Fruit fly (Drosophila melanogaster) whole organism, adult: ENCODE measurements around the gene Nmd3.
A peak's percentile ranks its signal among the peaks of the same experiment; 100 is the strongest.

Source experiments
- CG11617 ChIP-seq: fragments of 200-800 bp; sonication (Bioruptor generic); optimal IDR thresholded peaks from 2 replicates; lab custom pipeline; 2017; ENCODE audit warnings: mild to moderate bottlenecking, missing biosample characterization, missing genetic modification reagents, missing genetic modification characterization
- CG12768 ChIP-seq: fragments of 200-800 bp; sonication (Bioruptor generic); optimal IDR thresholded peaks from 2 replicates; lab custom pipeline; 2017; ENCODE audit warnings: missing biosample characterization, missing genetic modification characterization, mild to moderate bottlenecking, moderate library complexity, missing genetic modification reagents
- CG14711 ChIP-seq: fragments of 200-800 bp; sonication (Bioruptor generic); optimal IDR thresholded peaks from 2 replicates; lab custom pipeline; 2018; ENCODE audit warnings: missing biosample characterization, mild to moderate bottlenecking, missing genetic modification characterization, moderate library complexity
- CG1620 ChIP-seq: fragments of 200-800 bp; sonication (Bioruptor generic); optimal IDR thresholded peaks from 2 replicates; lab custom pipeline; 2016; ENCODE audit warnings: missing biosample characterization, missing genetic modification characterization
- CG33017 ChIP-seq: fragments of 200-800 bp; sonication (Bioruptor generic); optimal IDR thresholded peaks from 2 replicates; lab custom pipeline; 2018; ENCODE audit warnings: missing biosample characterization, mild to moderate bottlenecking, missing genetic modification characterization, moderate library complexity
- CG5204 ChIP-seq: fragments of 200-800 bp; sonication (Bioruptor generic); optimal IDR thresholded peaks from 2 replicates; lab custom pipeline; 2016; ENCODE audit warnings: missing biosample characterization, missing genetic modification characterization
- CG7045 ChIP-seq: fragments of 200-800 bp; sonication (Bioruptor generic); optimal IDR thresholded peaks from 2 replicates; lab custom pipeline; 2017; ENCODE audit warnings: missing biosample characterization, mild to moderate bottlenecking, missing genetic modification characterization
- CG7101 ChIP-seq: fragments of 200-800 bp; sonication (Bioruptor generic); optimal IDR thresholded peaks from 2 replicates; lab custom pipeline; 2018; ENCODE audit warnings: missing biosample characterization, mild to moderate bottlenecking, missing genetic modification characterization, moderate library complexity
- Clk ChIP-seq: fragments of 200-800 bp; sonication (Bioruptor generic); optimal IDR thresholded peaks from 2 replicates; lab custom pipeline; 2017; ENCODE audit warnings: missing biosample characterization, missing genetic modification characterization
- Crg-1 ChIP-seq: fragments of 200-800 bp; sonication (Bioruptor generic); optimal IDR thresholded peaks from 2 replicates; lab custom pipeline; 2016; ENCODE audit warnings: missing biosample characterization, missing genetic modification characterization
- Hr96 ChIP-seq: fragments of 200-800 bp; sonication (Bioruptor generic); optimal IDR thresholded peaks from 2 replicates; lab custom pipeline; 2016; ENCODE audit warnings: missing biosample characterization, missing genetic modification characterization
- Mnt ChIP-seq: fragments of 200-800 bp; sonication (Bioruptor generic); optimal IDR thresholded peaks from 2 replicates; lab custom pipeline; 2016; ENCODE audit warnings: missing biosample characterization, mild to moderate bottlenecking, missing genetic modification characterization
- bab1 ChIP-seq: fragments of 200-800 bp; sonication (Bioruptor generic); optimal IDR thresholded peaks from 3 replicates; lab custom pipeline; 2019; ENCODE audit warnings: missing biosample characterization, mild to moderate bottlenecking, missing genetic modification characterization, moderate library complexity
- cic ChIP-seq: fragments of 200-800 bp; sonication (Bioruptor generic); optimal IDR thresholded peaks from 2 replicates; lab custom pipeline; 2017; ENCODE audit warnings: missing biosample characterization, mild to moderate bottlenecking, missing genetic modification characterization, moderate library complexity
- cnc ChIP-seq, 2 experiments: fragments of >200 bp; optimal IDR thresholded peaks; 2 replicates each; lab custom pipeline; 2017
- kay ChIP-seq: fragments of 200-800 bp; sonication (Bioruptor generic); peaks from one replicate; lab custom pipeline; 2016; ENCODE audit warnings: missing biosample characterization, missing genetic modification characterization, borderline replicate concordance
- ovo ChIP-seq: fragments of 200-800 bp; sonication (Bioruptor generic); optimal IDR thresholded peaks from 2 replicates; lab custom pipeline; 2016; ENCODE audit warnings: missing biosample characterization, missing genetic modification characterization
- pad ChIP-seq: fragments of 200-800 bp; sonication (Bioruptor generic); optimal IDR thresholded peaks from 3 replicates; lab custom pipeline; 2017; ENCODE audit warnings: missing biosample characterization, missing genetic modification characterization, mild to moderate bottlenecking, moderate library complexity, missing genetic modification reagents
- tj ChIP-seq: fragments of 200-800 bp; sonication (Bioruptor generic); optimal IDR thresholded peaks from 3 replicates; lab custom pipeline; 2017; ENCODE audit warnings: missing biosample characterization, mild to moderate bottlenecking, missing genetic modification characterization, moderate library complexity
- toe ChIP-seq: fragments of 200-800 bp; sonication (Bioruptor generic); optimal IDR thresholded peaks from 2 replicates; lab custom pipeline; 2016; ENCODE audit warnings: missing biosample characterization, missing genetic modification characterization

Nmd3 gene

DNA sequence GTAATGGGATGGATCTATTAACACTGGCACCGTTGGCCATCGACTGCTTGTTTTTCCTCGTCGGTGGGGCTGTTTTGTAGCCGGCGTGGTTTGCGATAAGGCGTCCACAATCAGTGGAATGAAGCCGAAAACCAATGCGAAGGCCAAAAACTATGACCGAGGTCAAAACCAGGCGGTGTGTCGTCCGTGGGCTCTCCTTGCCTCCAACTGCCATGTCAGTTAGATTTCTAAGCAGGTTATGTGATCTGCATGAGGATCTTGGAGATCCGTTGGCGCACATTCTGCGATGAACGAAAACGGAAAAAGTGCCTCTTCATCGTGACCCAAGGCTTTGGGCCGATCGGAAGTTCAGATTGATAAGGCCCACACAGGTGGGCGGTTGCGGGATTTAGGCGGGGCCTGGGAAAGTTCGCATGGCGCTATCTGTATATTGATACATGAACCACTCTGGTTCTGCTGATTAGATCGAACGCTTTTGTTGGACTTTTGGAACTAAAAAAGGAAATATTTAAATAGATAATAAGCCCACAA is 9.1 kb downstream of the Nmd3 start, which contains the start of gene Cyp4d14:
Gene Cyp4d14, minus strand, starts transcription at position 51 of the 531 bp plus-strand sequence.
- TF ChIP-seq CG33017 (tag; lab: Kevin White, UChicago) (no peak), cnc (optimal IDR thresholded peaks at IDR 0.05; lab: Kevin White, UChicago) (peak in 1 of 2 experiments; percentile 27)

DNA sequence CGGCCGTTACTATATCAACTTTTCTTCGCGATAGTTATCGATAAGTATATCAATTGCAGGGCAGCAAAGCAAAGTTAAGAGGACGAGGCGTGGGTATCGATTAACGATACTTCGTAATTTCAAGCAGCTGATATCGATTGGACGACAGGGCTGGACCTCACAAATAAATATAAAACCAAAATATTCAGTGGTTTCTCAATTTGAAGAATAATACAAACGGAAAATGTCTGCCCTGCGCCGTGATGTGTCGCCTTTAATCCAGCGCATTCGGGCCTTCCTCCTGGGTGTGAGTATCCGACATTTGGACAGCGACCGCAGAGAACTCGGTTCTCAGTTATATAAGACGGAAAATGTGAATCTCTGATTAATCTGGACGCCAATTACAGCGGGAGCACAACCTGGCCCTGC is 12.0 kb downstream of the Nmd3 start, which contains the start of gene ND-B14.5A:
Gene ND-B14.5A, plus strand, starts transcription at position 107 of the 408 bp plus-strand sequence.
- peak; percentile 49 for TF ChIP-seq Mnt (GFP tag; lab: Kevin White, UChicago)
- no peak for TF ChIP-seq Hr96
- peak; percentile 0 for TF ChIP-seq CG14711
- no peak for TF ChIP-seq toe (GFP tag; lab: Kevin White, UChicago)
- no peak for TF ChIP-seq CG12768 (GFP tag; lab: Kevin White, UChicago)
- peak; percentile 58 for TF ChIP-seq bab1 (GFP tag; lab: Kevin White, UChicago)
- TF ChIP-seq CG7101 (tag; lab: Kevin White, UChicago): peak; percentile 13
- TF ChIP-seq CG1620 (GFP tag; lab: Kevin White, UChicago): no peak
- peak; percentile 19 for TF ChIP-seq CG11617 (GFP tag; lab: Kevin White, UChicago)
- no peak for TF ChIP-seq Clk (GFP tag; lab: Kevin White, UChicago)
- TF ChIP-seq pad (GFP tag; lab: Kevin White, UChicago): no peak

- no peak for TF ChIP-seq CG33017 (tag; lab: Kevin White, UChicago)
- no peak for TF ChIP-seq pad (GFP tag; lab: Kevin White, UChicago)
- no peak for TF ChIP-seq cnc (optimal IDR thresholded peaks at IDR 0.05; lab: Kevin White, UChicago)
- TF ChIP-seq CG12768 (GFP tag; lab: Kevin White, UChicago): no peak
- no peak for TF ChIP-seq CG11617 (GFP tag; lab: Kevin White, UChicago)
- TF ChIP-seq tj (GFP tag; lab: Kevin White, UChicago): no peak
- TF ChIP-seq Mnt (GFP tag; lab: Kevin White, UChicago): no peak
- TF ChIP-seq Crg-1 (GFP tag; lab: Kevin White, UChicago): no peak
- TF ChIP-seq Clk (GFP tag; lab: Kevin White, UChicago): no peak
- TF ChIP-seq bab1 (GFP tag; lab: Kevin White, UChicago): no peak
- TF ChIP-seq cic (GFP tag; lab: Kevin White, UChicago): no peak
- no peak for TF ChIP-seq CG1620 (GFP tag; lab: Kevin White, UChicago)
- no peak for TF ChIP-seq CG5204 (GFP tag; lab: Kevin White, UChicago)
- no peak for TF ChIP-seq CG14711
These were observed 14.0 kb downstream of the Nmd3 start for dm6 chrX:2170424-2170823.

dm6 chrX:2168485-2169199 is 15.8 kb downstream of the Nmd3 start:
- no peak for TF ChIP-seq CG14711
- peak; percentile 15 for TF ChIP-seq CG11617 (GFP tag; lab: Kevin White, UChicago)

- TF ChIP-seq CG1620 (GFP tag; lab: Kevin White, UChicago): no peak
- TF ChIP-seq ovo (GFP tag; lab: Kevin White, UChicago): no peak
- TF ChIP-seq CG12768 (GFP tag; lab: Kevin White, UChicago): no peak
- no peak for TF ChIP-seq toe (GFP tag; lab: Kevin White, UChicago)
- TF ChIP-seq kay (GFP tag; lab: Kevin White, UChicago): no peak
- TF ChIP-seq tj (GFP tag; lab: Kevin White, UChicago): no peak
- TF ChIP-seq CG7101 (tag; lab: Kevin White, UChicago): no peak
- no peak for TF ChIP-seq Hr96
- no peak for TF ChIP-seq pad (GFP tag; lab: Kevin White, UChicago)
- TF ChIP-seq Crg-1 (GFP tag; lab: Kevin White, UChicago): no peak
- no peak for TF ChIP-seq cic (GFP tag; lab: Kevin White, UChicago)
- TF ChIP-seq CG11617 (GFP tag; lab: Kevin White, UChicago): no peak
- no peak for TF ChIP-seq Mnt (GFP tag; lab: Kevin White, UChicago)
- TF ChIP-seq bab1 (GFP tag; lab: Kevin White, UChicago): no peak
These were observed 18.3 kb downstream of the Nmd3 start for dm6 chrX:2166129-2166528.

DNA sequence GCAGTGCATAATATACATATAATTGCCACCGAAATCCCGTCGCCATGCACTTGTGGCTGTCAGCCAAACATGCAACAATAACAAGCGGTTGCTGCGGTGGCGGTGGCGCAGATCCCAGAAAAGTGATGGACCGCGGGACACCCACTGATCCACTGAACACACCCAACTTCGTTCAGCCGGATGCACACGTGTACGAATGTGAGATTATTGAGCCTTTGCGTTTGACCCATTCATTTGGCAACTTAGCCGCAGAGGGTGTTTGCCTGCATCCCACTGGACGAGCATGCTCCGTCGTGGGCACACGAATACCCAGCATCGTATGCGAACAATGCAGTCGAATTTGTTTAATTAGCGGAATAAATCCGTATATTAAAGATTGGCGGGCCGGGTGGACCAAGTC is 19.1 kb downstream of the Nmd3 start:
- no peak for TF ChIP-seq toe (GFP tag; lab: Kevin White, UChicago)
- no peak for TF ChIP-seq tj (GFP tag; lab: Kevin White, UChicago)
- TF ChIP-seq CG5204 (GFP tag; lab: Kevin White, UChicago): no peak
- TF ChIP-seq CG11617 (GFP tag; lab: Kevin White, UChicago): no peak
- TF ChIP-seq cic (GFP tag; lab: Kevin White, UChicago): no peak
- no peak for TF ChIP-seq kay (GFP tag; lab: Kevin White, UChicago)
- no peak for TF ChIP-seq CG7045 (GFP tag; lab: Kevin White, UChicago)

dm6 chrX:2163358-2163757 is 21.1 kb downstream of the Nmd3 start:
- TF ChIP-seq Hr96: no peak
- TF ChIP-seq CG12768 (GFP tag; lab: Kevin White, UChicago): no peak
- TF ChIP-seq kay (GFP tag; lab: Kevin White, UChicago): no peak
- TF ChIP-seq CG14711: no peak
- TF ChIP-seq Mnt (GFP tag; lab: Kevin White, UChicago): no peak
- no peak for TF ChIP-seq cic (GFP tag; lab: Kevin White, UChicago)
- no peak for TF ChIP-seq CG1620 (GFP tag; lab: Kevin White, UChicago)
- TF ChIP-seq ovo (GFP tag; lab: Kevin White, UChicago): no peak
- no peak for TF ChIP-seq toe (GFP tag; lab: Kevin White, UChicago)
- no peak for TF ChIP-seq bab1 (GFP tag; lab: Kevin White, UChicago)
- no peak for TF ChIP-seq CG33017 (tag; lab: Kevin White, UChicago)
- no peak for TF ChIP-seq tj (GFP tag; lab: Kevin White, UChicago)
- TF ChIP-seq CG5204 (GFP tag; lab: Kevin White, UChicago): no peak
